Fruit fly (Drosophila melanogaster): ENCODE measurements around the gene CG45060.

Gene CG45060

DNA sequence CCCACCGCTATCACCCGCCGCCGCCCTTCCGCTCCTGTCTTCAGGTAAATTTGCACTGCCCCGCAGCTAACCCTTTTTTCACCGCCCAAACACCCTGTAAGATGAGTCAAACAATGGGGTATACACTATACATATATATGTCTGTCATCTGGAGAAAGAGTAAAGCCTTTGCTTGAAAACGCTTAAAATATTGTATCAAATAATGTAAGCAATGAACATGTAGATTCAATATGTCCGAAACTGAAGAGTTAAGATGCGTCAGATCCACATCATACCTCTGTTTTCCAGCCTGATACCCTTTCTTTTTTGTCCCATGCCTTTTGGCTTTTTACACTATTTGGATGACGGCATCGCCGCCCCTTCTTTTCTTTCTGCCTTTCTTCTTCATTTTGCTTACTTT is 24.5 kb upstream of the CG45060 start (continued):
- peak; percentile 51 for TF ChIP-seq sisA (GFP tag; IDR thresholded peaks at IDR 0.05)
- no peak for TF ChIP-seq CG7357 (GFP tag; IDR thresholded peaks at IDR 0.05)
- no peak for TF ChIP-seq CG18619 (GFP tag; optimal IDR thresholded peaks at IDR 0.05)
- TF ChIP-seq dysf (GFP tag; IDR thresholded peaks at IDR 0.05): peak; percentile 61; the same call in 2 of the 3 replicates
- peak; percentile 58; the same call in 1 of the 3 replicates for TF ChIP-seq ci (GFP tag; IDR thresholded peaks at IDR 0.05)
- TF ChIP-seq nmo (GFP tag; optimal IDR thresholded peaks at IDR 0.05): peak; percentile 32
- TF ChIP-seq mirr (GFP tag; optimal IDR thresholded peaks at IDR 0.05): no peak
- TF ChIP-seq Hmx (GFP tag; optimal IDR thresholded peaks at IDR 0.05): no peak
- TF ChIP-seq lbe (GFP tag; optimal IDR thresholded peaks at IDR 0.05): no peak
- TF ChIP-seq jumu (GFP tag; optimal IDR thresholded peaks at IDR 0.05): no peak
- TF ChIP-seq knrl (GFP tag; IDR thresholded peaks at IDR 0.05; ENCODE audit: partially characterized antibody): no peak
- peak; percentile 34; the same call in 1 of the 2 replicates for TF ChIP-seq CG10366 (GFP tag; IDR thresholded peaks at IDR 0.05)
- no peak for TF ChIP-seq CG12391 (tag; optimal IDR thresholded peaks at IDR 0.05)
- no peak for TF ChIP-seq CG14860 (GFP tag; IDR thresholded peaks at IDR 0.05; ENCODE audit: partially characterized antibody)
- no peak for TF ChIP-seq CG16815 (GFP tag; optimal IDR thresholded peaks at IDR 0.05)
- no peak for TF ChIP-seq ATbp (GFP tag; optimal IDR thresholded peaks at IDR 0.05)
- TF ChIP-seq CG2120 (GFP tag; optimal IDR thresholded peaks at IDR 0.05): peak; percentile 45
- TF ChIP-seq Sox100B (GFP tag; optimal IDR thresholded peaks at IDR 0.05): no peak
- TF ChIP-seq kah (GFP tag; optimal IDR thresholded peaks at IDR 0.05): no peak
- TF ChIP-seq tna (GFP tag; IDR thresholded peaks at IDR 0.05; ENCODE audit: partially characterized antibody): no peak
- peak; percentile 10 for TF ChIP-seq az2 (GFP tag; optimal IDR thresholded peaks at IDR 0.05)
- TF ChIP-seq tgo (GFP tag; IDR thresholded peaks at IDR 0.05): peak; percentile 52; the same call in 2 of the 3 replicates
- TF ChIP-seq grau (tag; optimal IDR thresholded peaks at IDR 0.05): peak; percentile 24
- peak; percentile 23; the same call in 1 of the 2 replicates for TF ChIP-seq CG32767 (GFP tag; IDR thresholded peaks at IDR 0.05)
- no peak for TF ChIP-seq CG12236 (GFP tag; optimal IDR thresholded peaks at IDR 0.05)
- peak; percentile 58 for TF ChIP-seq CG1603 (tag; optimal IDR thresholded peaks at IDR 0.05)
- peak; percentile 22 for TF ChIP-seq CG8388 (GFP tag; optimal IDR thresholded peaks at IDR 0.05)
- TF ChIP-seq dpn (GFP tag; optimal IDR thresholded peaks at IDR 0.05): peak; percentile 1 to 29
- TF ChIP-seq tap (tag; optimal IDR thresholded peaks at IDR 0.05): peak; percentile 4
- peak; percentile 48 for TF ChIP-seq dmrt99B (tag; optimal IDR thresholded peaks at IDR 0.05)
- no peak for TF ChIP-seq hkb (optimal IDR thresholded peaks at IDR 0.05)
- peak; percentile 52 for TF ChIP-seq hkb (GFP tag; IDR thresholded peaks at IDR 0.05)
- TF ChIP-seq Abd-B (GFP tag; optimal IDR thresholded peaks at IDR 0.05): peak; percentile 19
- peak; percentile 34; the same call in 1 of the 2 replicates for TF ChIP-seq ssp (GFP tag; IDR thresholded peaks at IDR 0.05)
- TF ChIP-seq al (GFP tag; IDR thresholded peaks at IDR 0.05): 0 out of 2 replicates have a peak, but pooled peaks have one; percentile 30
- TF ChIP-seq CG17186 (GFP tag; optimal IDR thresholded peaks at IDR 0.05): no peak

dm6 chrX:9889686-9890085 is 21.3 kb upstream of the CG45060 start:
- TF ChIP-seq CTCF (GFP tag; optimal IDR thresholded peaks at IDR 0.05) (peak; percentile 57), CG12236 (GFP tag; optimal IDR thresholded peaks at IDR 0.05) (no peak), sens (GFP tag) (peak; percentile 32), CG3407 (GFP tag; optimal IDR thresholded peaks at IDR 0.05) (no peak), wek (GFP tag; optimal IDR thresholded peaks at IDR 0.05) (no peak), CG8944 (GFP tag; optimal IDR thresholded peaks at IDR 0.05) (no peak), vfl (GFP tag; optimal IDR thresholded peaks at IDR 0.05) (no peak), sr (GFP tag; IDR thresholded peaks at IDR 0.05) (no peak), ash1 (GFP tag; optimal IDR thresholded peaks at IDR 0.05) (no peak), ssp (GFP tag; IDR thresholded peaks at IDR 0.05) (no peak), CG10979 (tag; optimal IDR thresholded peaks at IDR 0.05) (no peak), MTF-1 (GFP tag; optimal IDR thresholded peaks at IDR 0.05; ENCODE audit: borderline replicate concordance) (no peak), slou (GFP tag; optimal IDR thresholded peaks at IDR 0.05) (no peak), YL-1 (GFP tag; optimal IDR thresholded peaks at IDR 0.05) (no peak), pros (GFP tag; optimal IDR thresholded peaks at IDR 0.05) (no peak)

All from whole organism, embryonic.